Fruit fly (Drosophila melanogaster): ENCODE measurements around the gene ind.

- no peak for TF ChIP-seq CG8478 (optimal IDR thresholded peaks at IDR 0.05)
- no peak for TF ChIP-seq CTCF (optimal IDR thresholded peaks at IDR 0.05)
These were observed 38.6 kb downstream of the ind start for dm6 chr3L:15005085-15005484.
